Worm (Caenorhabditis elegans) whole organism, young adult: ENCODE data around the gene sup-36.
"Not testable (repeated sequence)": the region's sequence is repeated elsewhere in the genome, so short reads cannot be mapped to it uniquely, and the experiment has no call there.

ENCODE experiments used
- ceh-91 ChIP-seq: fragments of 200-800 bp; sonication (Bioruptor generic); IDR thresholded peaks from 2 replicates; pipeline ENCODE4 v1.3.6; 2022; ENCODE audit warnings: missing genetic modification reagents, missing genetic modification characterization, missing compliant biosample characterization
- ztf-25 ChIP-seq: fragments of 200-800 bp; sonication (Bioruptor generic); IDR thresholded peaks from 2 replicates; pipeline ENCODE4 v1.3.6; 2022; ENCODE audit warnings: missing genetic modification reagents, missing genetic modification characterization, missing compliant biosample characterization

DNA sequence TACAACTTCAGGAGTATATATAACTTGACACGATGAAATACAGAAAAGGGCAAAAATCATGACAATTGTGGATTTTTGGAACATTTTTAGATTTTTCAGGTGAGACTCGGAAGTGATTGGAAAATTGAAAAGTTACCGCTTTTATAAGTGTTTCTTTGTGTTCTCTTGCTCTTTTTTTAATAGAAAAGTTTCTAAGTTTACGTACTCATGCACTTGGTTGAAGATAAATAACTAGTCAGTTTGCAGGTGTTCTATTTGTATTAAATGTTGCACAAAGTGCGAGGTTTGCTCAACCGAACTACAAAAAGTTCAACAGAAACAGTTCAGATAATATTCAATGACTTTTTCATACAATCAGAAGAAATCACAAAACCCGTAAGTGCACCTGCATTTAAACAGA is 6.6 kb upstream of the sup-36 start, which contains the start of gene nspb-3:
- not testable (repeated sequence) for TF ChIP-seq ceh-91 (GFP tag; lab: Robert Waterston, UW); ztf-25
